Worm (Caenorhabditis elegans): Measurements from ENCODE around the gene glr-5.

glr-5 gene

DNA sequence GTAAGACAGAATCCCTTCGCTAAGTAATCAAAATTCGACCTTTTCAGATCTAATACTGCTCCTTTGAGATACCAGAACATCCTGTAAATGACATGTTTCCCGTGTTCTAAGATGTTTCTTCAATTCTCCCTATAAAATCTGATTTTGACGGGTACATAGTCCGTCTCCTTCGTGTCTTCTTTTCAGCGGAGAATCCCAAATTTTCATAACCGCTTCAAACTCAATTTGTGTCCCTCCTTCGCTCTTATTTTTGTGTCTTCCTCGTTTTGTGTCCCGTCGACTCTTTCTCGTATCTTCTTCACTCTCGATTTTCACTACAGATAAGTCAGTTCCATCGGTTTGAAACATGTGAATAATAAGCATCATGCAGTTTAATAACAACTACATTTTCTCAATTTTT lies at the start of gene glr-5:
TSS of gene glr-5 (plus strand) at position 321 of the 400 bp plus-strand sequence.
- TF ChIP-seq ceh-13 (GFP tag; optimal IDR thresholded peaks at IDR 0.05), result no peak
- no peak for TF ChIP-seq ceh-36 (tag; optimal IDR thresholded peaks at IDR 0.05)
- TF ChIP-seq hmg-4 (GFP tag; optimal IDR thresholded peaks at IDR 0.05), result no peak
- TF ChIP-seq B0310.2 (tag; optimal IDR thresholded peaks at IDR 0.05), result no peak
- no peak for TF ChIP-seq sea-1 (GFP tag; conservative IDR thresholded peaks at IDR 0.05)
- TF ChIP-seq tbx-11 (GFP tag; IDR thresholded peaks at IDR 0.05), result no peak
- TF ChIP-seq F13C5.2 (tag; optimal IDR thresholded peaks at IDR 0.05), result no peak
- no peak for TF ChIP-seq hmbx-1 (tag; optimal IDR thresholded peaks at IDR 0.05)
- no peak for TF ChIP-seq scrt-1 (GFP tag; IDR thresholded peaks at IDR 0.05)
- TF ChIP-seq hnd-1 (tag; optimal IDR thresholded peaks at IDR 0.05), result no peak

DNA sequence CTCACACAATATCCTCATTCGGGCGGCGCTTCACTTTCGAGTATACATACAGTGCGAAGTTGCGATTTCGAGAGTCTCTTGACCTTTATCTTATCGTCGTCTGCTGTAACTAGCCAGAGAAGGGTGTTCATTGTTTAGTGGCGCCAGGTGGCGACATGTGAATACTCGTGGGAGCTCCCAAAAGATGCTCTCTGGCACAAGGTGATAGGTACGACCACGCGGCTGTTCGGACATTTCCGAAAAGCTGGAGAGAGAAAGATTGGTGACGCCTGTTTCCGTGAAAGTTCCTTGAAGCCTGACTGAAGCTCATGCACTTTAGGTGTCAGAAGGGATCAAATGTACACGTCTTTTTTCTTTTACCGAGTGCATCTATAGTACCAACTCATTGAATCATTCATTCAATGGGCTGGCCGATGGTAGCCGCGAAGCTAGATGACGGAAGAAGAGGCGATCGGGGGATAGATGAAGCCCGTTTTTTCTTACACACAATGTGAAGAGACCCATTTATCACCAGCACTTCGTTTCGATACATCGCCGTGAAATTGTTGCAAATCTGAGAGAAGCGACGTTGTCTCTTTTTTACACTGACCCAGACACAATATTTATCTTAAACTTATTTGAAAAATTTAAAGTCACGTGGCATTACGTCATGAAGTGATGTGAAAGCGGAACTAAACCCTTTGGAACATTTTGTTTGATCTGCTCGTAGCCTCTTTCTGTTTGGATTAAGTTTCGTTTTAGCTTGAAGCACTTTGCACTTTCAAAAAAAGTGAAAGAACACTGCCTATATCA lies 48.9 kb upstream of the glr-5 start:
- TF ChIP-seq hmbx-1 (tag; optimal IDR thresholded peaks at IDR 0.05) (no peak), B0310.2 (tag; optimal IDR thresholded peaks at IDR 0.05) (no peak)

DNA sequence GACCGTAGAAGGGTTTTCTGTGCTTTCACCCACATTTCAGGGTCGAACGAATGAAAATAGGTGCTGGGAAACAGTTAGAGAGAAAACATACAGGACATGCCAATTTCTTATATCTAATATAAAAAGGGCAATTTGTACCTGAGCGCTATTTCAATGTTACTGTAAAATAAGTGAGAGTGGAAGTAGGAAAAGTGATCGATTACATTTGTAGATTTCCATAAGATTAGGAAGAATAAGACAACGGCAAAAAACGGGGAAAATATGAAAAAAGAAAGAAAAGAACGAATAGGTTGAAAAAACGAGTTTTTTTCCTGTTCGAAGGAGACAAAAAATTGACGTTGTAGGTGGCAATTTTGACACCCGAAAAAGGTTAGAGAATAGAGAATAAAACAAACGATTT lies 48.1 kb upstream of the glr-5 start:
- TF ChIP-seq sea-1 (GFP tag; conservative IDR thresholded peaks at IDR 0.05) (no peak), ama-1 (optimal IDR thresholded peaks at IDR 0.05) (no peak), aly-1 (tag; optimal IDR thresholded peaks at IDR 0.05) (no peak), tbx-37 (GFP tag; conservative IDR thresholded peaks at IDR 0.05) (no peak), pes-1 (GFP tag; IDR thresholded peaks at IDR 0.05) (no peak), ets-7 (tag; optimal IDR thresholded peaks at IDR 0.05) (no peak), hmbx-1 (tag; optimal IDR thresholded peaks at IDR 0.05) (no peak), ceh-36 (tag; optimal IDR thresholded peaks at IDR 0.05) (no peak), tbx-11 (GFP tag; IDR thresholded peaks at IDR 0.05) (no peak), flt-1 (GFP tag; IDR thresholded peaks at IDR 0.05) (no peak), hmg-4 (GFP tag; optimal IDR thresholded peaks at IDR 0.05) (no peak), B0310.2 (tag; optimal IDR thresholded peaks at IDR 0.05) (no peak), tra-4 (tag; optimal IDR thresholded peaks at IDR 0.05) (no peak), ceh-13 (GFP tag; optimal IDR thresholded peaks at IDR 0.05) (no peak), scrt-1 (GFP tag; IDR thresholded peaks at IDR 0.05) (no peak), F13C5.2 (tag; optimal IDR thresholded peaks at IDR 0.05) (no peak), hnd-1 (tag; optimal IDR thresholded peaks at IDR 0.05) (no peak)

DNA sequence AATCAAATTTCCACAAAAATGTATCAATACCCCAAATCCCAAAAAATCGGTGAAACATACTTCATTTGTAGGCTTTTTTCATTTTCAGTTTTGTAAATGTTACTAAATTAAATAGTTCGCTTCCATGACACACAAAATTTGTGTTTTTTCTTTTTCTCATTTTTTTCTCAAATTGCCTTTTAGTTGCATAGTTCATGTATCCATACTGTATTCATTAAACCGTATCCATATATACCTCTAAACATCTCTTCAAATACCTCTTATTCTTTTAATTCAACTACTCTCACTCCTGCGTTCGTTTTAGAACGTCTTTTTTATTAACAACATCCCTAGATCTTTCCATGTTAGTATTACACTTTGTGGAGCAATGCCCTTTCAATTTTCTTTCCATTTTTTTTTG lies 45.5 kb upstream of the glr-5 start:
- TF ChIP-seq hmg-4 (GFP tag; optimal IDR thresholded peaks at IDR 0.05) (no peak), ets-7 (tag; optimal IDR thresholded peaks at IDR 0.05) (no peak), F13C5.2 (tag; optimal IDR thresholded peaks at IDR 0.05) (no peak), sea-1 (GFP tag; conservative IDR thresholded peaks at IDR 0.05) (no peak), pes-1 (GFP tag; IDR thresholded peaks at IDR 0.05) (no peak), tbx-11 (GFP tag; IDR thresholded peaks at IDR 0.05) (no peak), scrt-1 (GFP tag; IDR thresholded peaks at IDR 0.05) (no peak), hmbx-1 (tag; optimal IDR thresholded peaks at IDR 0.05) (no peak)

DNA sequence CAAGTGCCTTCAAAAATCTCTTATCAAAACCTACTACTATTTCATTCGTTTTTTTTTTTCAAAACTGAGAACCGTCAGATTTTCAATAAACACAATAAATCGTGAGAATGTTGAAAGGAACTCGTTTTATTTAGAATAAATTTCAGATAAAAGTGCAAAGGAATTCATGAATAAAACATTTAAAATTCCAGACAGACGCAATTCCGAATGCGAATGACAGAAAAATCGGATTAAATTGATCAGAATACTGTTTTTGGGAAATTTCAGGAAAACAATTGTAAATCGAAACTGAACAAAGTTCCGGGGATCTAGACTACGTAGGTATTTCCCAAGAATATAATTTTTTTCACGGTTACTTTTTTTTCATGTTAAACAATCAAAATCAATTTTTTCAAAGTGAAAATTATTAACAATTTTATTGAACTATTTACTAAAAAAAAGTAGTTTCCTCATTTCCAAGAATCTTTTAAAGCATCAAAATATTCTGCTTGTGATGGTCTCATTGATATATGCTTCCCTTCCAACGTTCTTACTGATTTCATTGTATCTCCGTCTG lies 44.6 kb upstream of the glr-5 start:
- TF ChIP-seq scrt-1 (GFP tag; IDR thresholded peaks at IDR 0.05), result no peak
- TF ChIP-seq tra-4 (tag; optimal IDR thresholded peaks at IDR 0.05), result no peak
- TF ChIP-seq tbx-37 (GFP tag; conservative IDR thresholded peaks at IDR 0.05), result no peak
- no peak for TF ChIP-seq hmg-4 (GFP tag; optimal IDR thresholded peaks at IDR 0.05)
- no peak for TF ChIP-seq ceh-36 (tag; optimal IDR thresholded peaks at IDR 0.05)
- no peak for TF ChIP-seq sea-1 (GFP tag; conservative IDR thresholded peaks at IDR 0.05)
- TF ChIP-seq B0310.2 (tag; optimal IDR thresholded peaks at IDR 0.05), result no peak
- TF ChIP-seq hmbx-1 (tag; optimal IDR thresholded peaks at IDR 0.05), result no peak
- TF ChIP-seq pes-1 (GFP tag; IDR thresholded peaks at IDR 0.05), result no peak
- TF ChIP-seq ets-7 (tag; optimal IDR thresholded peaks at IDR 0.05), result no peak

DNA sequence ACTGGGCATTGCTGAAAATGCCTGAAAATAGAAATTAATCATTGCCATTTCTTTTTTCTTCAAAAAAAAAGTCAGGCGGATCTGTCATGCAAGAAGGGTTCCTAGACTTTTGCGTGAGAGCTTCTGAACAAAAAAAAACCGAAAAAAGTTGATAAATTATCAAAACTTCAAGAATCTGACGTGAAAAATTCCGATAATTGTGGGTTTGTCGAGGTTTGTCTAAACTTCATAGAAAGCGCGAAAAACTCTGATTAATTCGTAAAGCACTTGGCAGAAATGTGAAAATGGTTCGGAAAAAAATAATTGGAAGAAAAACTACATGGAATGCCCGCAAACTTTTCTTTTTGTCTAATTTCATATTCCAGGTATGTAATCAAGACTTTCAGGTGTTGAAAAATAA lies 42.8 kb upstream of the glr-5 start, which contains the start of gene ZC190.5:
TSS of gene ZC190.5 (minus strand) at position 101 of the 400 bp plus-strand sequence.
- no peak for TF ChIP-seq sea-1 (GFP tag; conservative IDR thresholded peaks at IDR 0.05)
- TF ChIP-seq pes-1 (GFP tag; IDR thresholded peaks at IDR 0.05), result no peak
- no peak for TF ChIP-seq ama-1 (optimal IDR thresholded peaks at IDR 0.05)
- no peak for TF ChIP-seq hnd-1 (tag; optimal IDR thresholded peaks at IDR 0.05)
- TF ChIP-seq B0310.2 (tag; optimal IDR thresholded peaks at IDR 0.05), result no peak
- TF ChIP-seq scrt-1 (GFP tag; IDR thresholded peaks at IDR 0.05), result no peak
- TF ChIP-seq tbx-37 (GFP tag; conservative IDR thresholded peaks at IDR 0.05), result no peak
- no peak for TF ChIP-seq hmg-4 (GFP tag; optimal IDR thresholded peaks at IDR 0.05)

DNA sequence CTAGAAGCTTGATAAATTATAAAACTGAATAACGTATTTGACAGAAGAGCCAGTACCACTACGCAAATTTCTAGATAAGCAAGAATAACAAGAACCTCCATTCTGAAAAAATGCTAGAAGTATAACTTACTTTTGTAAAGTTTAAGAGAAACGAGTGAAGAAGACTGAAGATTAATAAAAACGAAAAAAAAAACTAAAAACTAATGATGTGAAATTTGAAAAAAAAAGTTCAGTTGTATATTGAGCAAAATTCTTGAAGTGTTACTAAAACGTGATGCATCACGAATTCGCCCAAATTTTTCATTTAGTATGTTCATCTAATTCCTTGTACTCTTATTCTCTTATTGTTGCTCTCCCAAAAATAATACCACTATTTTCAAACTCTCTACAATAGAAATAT lies 39.1 kb upstream of the glr-5 start, which contains the start of gene ZC190.6:
TSS of gene ZC190.6 (minus strand) at position 101 of the 400 bp plus-strand sequence.
- no peak for TF ChIP-seq hmg-4 (GFP tag; optimal IDR thresholded peaks at IDR 0.05)
- no peak for TF ChIP-seq hmbx-1 (tag; optimal IDR thresholded peaks at IDR 0.05)
- no peak for TF ChIP-seq B0310.2 (tag; optimal IDR thresholded peaks at IDR 0.05)
- no peak for TF ChIP-seq ceh-36 (tag; optimal IDR thresholded peaks at IDR 0.05)
- TF ChIP-seq sea-1 (GFP tag; conservative IDR thresholded peaks at IDR 0.05), result no peak
- TF ChIP-seq aly-1 (tag; optimal IDR thresholded peaks at IDR 0.05), result no peak
- no peak for TF ChIP-seq ama-1 (optimal IDR thresholded peaks at IDR 0.05)
- TF ChIP-seq F13C5.2 (tag; optimal IDR thresholded peaks at IDR 0.05), result no peak
- TF ChIP-seq tra-4 (tag; optimal IDR thresholded peaks at IDR 0.05), result no peak
- no peak for TF ChIP-seq flt-1 (GFP tag; IDR thresholded peaks at IDR 0.05)
- TF ChIP-seq tbx-37 (GFP tag; conservative IDR thresholded peaks at IDR 0.05), result no peak
- TF ChIP-seq pes-1 (GFP tag; IDR thresholded peaks at IDR 0.05), result no peak
- TF ChIP-seq scrt-1 (GFP tag; IDR thresholded peaks at IDR 0.05), result no peak
- TF ChIP-seq ets-7 (tag; optimal IDR thresholded peaks at IDR 0.05), result no peak
- no peak for TF ChIP-seq ceh-13 (GFP tag; optimal IDR thresholded peaks at IDR 0.05)
